Fruit fly (Drosophila melanogaster): Measurements from ENCODE around the gene Rpt3R.

Rpt3R gene

DNA sequence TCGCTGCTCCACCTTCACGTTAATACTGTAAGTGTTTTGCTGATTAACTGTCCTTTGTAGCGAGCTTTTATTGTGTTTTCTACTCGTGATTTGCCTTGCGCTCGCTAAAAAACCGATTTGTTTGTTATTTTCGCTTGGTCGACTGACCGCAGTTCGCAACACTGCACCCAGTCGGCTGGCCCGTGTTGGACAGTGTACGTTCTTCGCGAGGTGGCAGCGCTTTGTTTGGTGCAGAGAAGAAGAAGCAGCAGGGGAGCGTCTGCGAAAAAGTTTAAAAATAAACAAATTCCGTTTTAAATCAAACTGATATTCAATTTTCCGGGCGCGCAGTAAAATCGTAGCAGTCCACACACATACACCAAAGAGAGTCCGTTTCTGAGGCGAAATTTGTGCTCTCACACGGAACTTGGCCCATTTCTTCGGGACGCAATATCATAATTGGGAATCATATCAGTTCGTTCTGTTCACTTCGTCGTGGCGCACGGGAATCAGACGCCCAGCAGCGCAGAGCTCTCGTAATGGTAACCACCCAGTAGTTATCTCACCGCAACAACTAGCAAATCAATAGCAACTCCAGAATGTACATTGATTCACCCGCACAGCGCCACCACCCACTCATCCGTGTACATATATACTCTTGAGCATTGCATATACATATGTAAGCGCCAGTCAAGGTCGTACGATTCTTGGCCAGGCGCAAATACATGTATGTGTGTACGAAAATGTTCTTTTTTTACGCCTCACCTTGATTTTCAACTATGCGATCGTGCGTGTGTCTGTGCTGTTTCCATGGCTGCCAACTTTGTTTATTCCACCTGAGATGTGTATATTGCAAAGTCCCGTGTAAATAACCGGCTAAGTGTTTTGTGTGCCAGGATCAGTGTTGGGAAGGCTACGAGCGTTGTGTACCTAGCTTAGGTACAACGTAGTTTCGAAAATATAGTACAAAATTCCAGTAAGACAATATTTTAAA is 11.6 kb upstream of the Rpt3R start, which contains the start of gene Naa80 (continued):
- TF ChIP-seq Abd-B (GFP tag; optimal IDR thresholded peaks at IDR 0.05) (peak; percentile 15), CrebB (tag; optimal IDR thresholded peaks at IDR 0.05) (no peak), nerfin-1 (tag; optimal IDR thresholded peaks at IDR 0.05) (peak; percentile 21), CG6765 (GFP tag; optimal IDR thresholded peaks at IDR 0.05) (peak; percentile 35), CG18764 (GFP tag; optimal IDR thresholded peaks at IDR 0.05) (peak; percentile 34), Mrtf (GFP tag; IDR thresholded peaks at IDR 0.05) (no peak), mirr (GFP tag; optimal IDR thresholded peaks at IDR 0.05) (peak; percentile 28), Meics (GFP tag; optimal IDR thresholded peaks at IDR 0.05) (peak; percentile 57), Optix (GFP tag; IDR thresholded peaks at IDR 0.05) (no peak), slou (GFP tag; optimal IDR thresholded peaks at IDR 0.05) (no peak), CG13775 (GFP tag; optimal IDR thresholded peaks at IDR 0.05) (peak; percentile 9), CG17328 (GFP tag; IDR thresholded peaks at IDR 0.05) (no peak; the same call in 1 of the 2 replicates), CG3065 (GFP tag; optimal IDR thresholded peaks at IDR 0.05) (peak; percentile 36), cwo (GFP tag; optimal IDR thresholded peaks at IDR 0.05) (peak; percentile 25), pfk (GFP tag; optimal IDR thresholded peaks at IDR 0.05) (no peak), so (GFP tag; IDR thresholded peaks at IDR 0.05) (no peak), CG11504 (tag; optimal IDR thresholded peaks at IDR 0.05) (no peak), CG16779 (GFP tag; IDR thresholded peaks at IDR 0.05) (peak; percentile 73; the same call in 1 of the 2 replicates), CG11456 (GFP tag; IDR thresholded peaks at IDR 0.05) (peak; percentile 80), gfzf (GFP tag; optimal IDR thresholded peaks at IDR 0.05) (peak; percentile 38), CG4617 (GFP tag; optimal IDR thresholded peaks at IDR 0.05; ENCODE audit: borderline replicate concordance) (peak; percentile 98), pb (GFP tag; optimal IDR thresholded peaks at IDR 0.05) (peak; percentile 48), mam (GFP tag; optimal IDR thresholded peaks at IDR 0.05) (peak; percentile 82), Camta (GFP tag; optimal IDR thresholded peaks at IDR 0.05) (peak; percentile 35), Hr39 (optimal IDR thresholded peaks at IDR 0.05) (no peak), CG1602 (GFP tag; optimal IDR thresholded peaks at IDR 0.05) (peak; percentile 21), pnt (GFP tag; optimal IDR thresholded peaks at IDR 0.05) (peak; percentile 44), CG11398 (GFP tag; optimal IDR thresholded peaks at IDR 0.05) (peak; percentile 58), ash1 (GFP tag; optimal IDR thresholded peaks at IDR 0.05) (peak; percentile 25), BtbVII (GFP tag; optimal IDR thresholded peaks at IDR 0.05) (peak; percentile 4), eyg (GFP tag; optimal IDR thresholded peaks at IDR 0.05) (peak; percentile 59), ttk (GFP tag; IDR thresholded peaks at IDR 0.05) (peak; percentile 46), usp (GFP tag; optimal IDR thresholded peaks at IDR 0.05) (no peak), CG5953 (GFP tag; IDR thresholded peaks at IDR 0.05) (no peak), lov (optimal IDR thresholded peaks at IDR 0.05) (no peak), lov (GFP tag; IDR thresholded peaks at IDR 0.05) (peak; percentile 26; the same call in 1 of the 3 replicates), sisA (GFP tag; IDR thresholded peaks at IDR 0.05) (peak; percentile 60), maf-S (GFP tag; optimal IDR thresholded peaks at IDR 0.05) (peak; percentile 84), CG31224 (GFP tag; IDR thresholded peaks at IDR 0.05) (peak; percentile 76), CG2678 (tag; optimal IDR thresholded peaks at IDR 0.05) (no peak), pum (GFP tag; optimal IDR thresholded peaks at IDR 0.05) (peak; percentile 78), odd (GFP tag; optimal IDR thresholded peaks at IDR 0.05) (no peak), cg (GFP tag; optimal IDR thresholded peaks at IDR 0.05) (peak; percentile 51), Side (GFP tag; optimal IDR thresholded peaks at IDR 0.05) (peak; percentile 83), schlank (tag; optimal IDR thresholded peaks at IDR 0.05) (no peak), HLHmδ (GFP tag; optimal IDR thresholded peaks at IDR 0.05) (peak; percentile 63), Taf1 (GFP tag; IDR thresholded peaks at IDR 0.05) (no peak), Atf6 (GFP tag; IDR thresholded peaks at IDR 0.05) (peak; percentile 29; the same call in 1 of the 2 replicates), Nf-YA (GFP tag; IDR thresholded peaks at IDR 0.05) (no peak), oc (tag; optimal IDR thresholded peaks at IDR 0.05) (no peak)
